Fruit fly (Drosophila melanogaster): ENCODE data around the gene CG6216.

The CG6216 gene

DNA sequence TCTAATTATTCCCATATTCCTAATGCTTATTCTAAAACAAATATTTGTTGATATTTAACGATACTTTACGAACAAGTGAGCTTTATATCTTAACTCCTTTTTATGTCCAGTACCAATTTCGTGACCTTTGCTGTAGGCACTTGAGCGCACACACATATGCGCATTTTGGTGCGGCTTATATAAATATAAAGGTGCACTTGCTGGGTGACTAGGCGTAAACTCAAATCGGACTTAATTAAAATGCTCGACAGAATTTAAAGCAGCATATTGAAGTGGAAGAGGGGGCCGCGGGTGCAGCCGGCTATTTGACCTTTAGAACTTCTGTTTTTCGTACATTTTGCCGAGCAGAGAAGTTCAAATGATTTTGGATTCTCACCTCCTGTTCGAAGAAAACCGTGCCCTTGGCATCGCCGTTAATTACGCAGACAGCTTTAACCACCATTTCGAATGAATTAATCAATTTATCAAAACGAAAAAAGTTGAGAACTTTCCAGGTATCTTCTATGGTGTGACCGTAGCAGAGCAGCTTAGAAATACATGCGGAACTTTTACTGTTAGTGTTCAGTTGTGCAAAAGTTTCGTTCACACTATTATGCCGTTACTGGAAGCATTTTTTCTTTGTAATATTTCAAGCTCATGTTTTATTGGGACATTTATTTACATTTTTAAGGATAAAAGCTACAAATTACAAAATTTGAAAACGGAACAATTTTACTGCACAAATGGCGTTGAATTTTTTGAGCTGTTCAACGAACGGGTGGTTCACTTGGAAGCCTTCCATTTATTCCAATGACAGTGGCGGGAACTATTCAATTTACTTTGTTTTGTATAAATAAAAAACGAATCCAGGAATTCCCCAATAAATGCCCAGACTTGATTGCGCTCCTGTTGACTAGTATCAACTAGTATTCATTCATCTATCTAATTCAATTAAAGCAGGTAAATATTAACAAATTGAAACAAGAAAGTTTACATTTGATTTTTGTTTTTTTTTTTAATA is 37.1 kb downstream of the CG6216 start, which contains the start of gene Sod1:
Gene Sod1 (minus strand): TSS at position 543 of the 1,000 bp plus-strand sequence.
- TF ChIP-seq CG32264 (GFP tag; optimal IDR thresholded peaks at IDR 0.05), result no peak
- TF ChIP-seq Hnf4 (GFP tag; optimal IDR thresholded peaks at IDR 0.05), result peak; percentile 89
- no peak for TF ChIP-seq Rel (GFP tag; optimal IDR thresholded peaks at IDR 0.05)
- peak; percentile 79 for TF ChIP-seq Rel (tag; optimal IDR thresholded peaks at IDR 0.05)
- TF ChIP-seq pan (optimal IDR thresholded peaks at IDR 0.05), result no peak
- no peak for TF ChIP-seq sv (GFP tag; optimal IDR thresholded peaks at IDR 0.05)
- no peak for TF ChIP-seq Mio (GFP tag; optimal IDR thresholded peaks at IDR 0.05)
- peak; percentile 19 for TF ChIP-seq rgr (GFP tag; optimal IDR thresholded peaks at IDR 0.05)
- peak; percentile 32 for TF ChIP-seq br (GFP tag; optimal IDR thresholded peaks at IDR 0.05)
- no peak for TF ChIP-seq brk (GFP tag; optimal IDR thresholded peaks at IDR 0.05)
- peak; percentile 26 for TF ChIP-seq Hr83 (GFP tag; optimal IDR thresholded peaks at IDR 0.05; ENCODE audit: poor library complexity, severe bottlenecking)
- no peak for TF ChIP-seq fru (GFP tag; optimal IDR thresholded peaks at IDR 0.05)
- TF ChIP-seq foxo (GFP tag; optimal IDR thresholded peaks at IDR 0.05), result no peak
- TF ChIP-seq lola (GFP tag; optimal IDR thresholded peaks at IDR 0.05), result peak; percentile 6
- TF ChIP-seq OdsH (GFP tag; optimal IDR thresholded peaks at IDR 0.05), result no peak

- TF ChIP-seq woc (GFP tag; optimal IDR thresholded peaks at IDR 0.05) (no peak), usp (GFP tag; optimal IDR thresholded peaks at IDR 0.05) (no peak), Mio (GFP tag; optimal IDR thresholded peaks at IDR 0.05) (no peak), fru (GFP tag; optimal IDR thresholded peaks at IDR 0.05) (no peak), Dfd (GFP tag; optimal IDR thresholded peaks at IDR 0.05) (no peak), sv (GFP tag; optimal IDR thresholded peaks at IDR 0.05) (no peak), ey (GFP tag; optimal IDR thresholded peaks at IDR 0.05) (no peak), HLH106 (tag; optimal IDR thresholded peaks at IDR 0.05) (no peak), psq (GFP tag; optimal IDR thresholded peaks at IDR 0.05) (no peak), CG32264 (GFP tag; optimal IDR thresholded peaks at IDR 0.05) (no peak)
These were observed 38.2 kb downstream of the CG6216 start for dm6 chr3L:11112427-11112826.

dm6 chr3L:11109454-11109853 is 41.1 kb downstream of the CG6216 start, which contains the start of the genes CG34012 and emei:
CG34012 (minus strand) TSS chr3L:11109505.
emei (plus strand) TSS chr3L:11109690.
- no peak for TF ChIP-seq Hr83 (GFP tag; optimal IDR thresholded peaks at IDR 0.05; ENCODE audit: poor library complexity, severe bottlenecking)

DNA sequence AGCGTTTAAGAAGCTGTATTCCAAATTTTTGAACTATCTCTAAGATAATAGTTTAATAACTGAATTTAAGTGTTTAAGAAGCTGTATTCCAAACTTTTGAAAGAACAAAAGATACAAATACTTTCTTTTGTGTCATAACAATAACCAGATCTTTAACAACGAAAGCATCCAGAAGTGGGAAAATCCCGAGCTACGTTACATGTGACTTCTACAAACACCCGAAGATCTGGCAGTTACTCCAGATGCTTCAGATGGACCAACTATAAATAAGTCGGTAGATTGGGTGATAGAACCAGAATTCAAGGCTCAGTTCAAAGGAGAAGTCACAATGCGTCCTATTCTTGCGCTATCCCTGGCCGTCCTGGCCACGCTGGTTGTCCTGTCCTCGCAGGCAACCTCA is 42.6 kb downstream of the CG6216 start, which contains the start of gene CG12522:
Gene CG12522 (plus strand): TSS at position 301 of the 400 bp plus-strand sequence.
- TF ChIP-seq ey (GFP tag; optimal IDR thresholded peaks at IDR 0.05), result no peak
- no peak for TF ChIP-seq foxo (GFP tag; optimal IDR thresholded peaks at IDR 0.05)
- no peak for TF ChIP-seq psq (GFP tag; optimal IDR thresholded peaks at IDR 0.05)
- TF ChIP-seq sv (GFP tag; optimal IDR thresholded peaks at IDR 0.05), result no peak

- no peak for TF ChIP-seq sv (GFP tag; optimal IDR thresholded peaks at IDR 0.05)
- TF ChIP-seq CG9705 (GFP tag; optimal IDR thresholded peaks at IDR 0.05), result no peak
- no peak for TF ChIP-seq lola (GFP tag; optimal IDR thresholded peaks at IDR 0.05)
- no peak for TF ChIP-seq dmrt93B (GFP tag; optimal IDR thresholded peaks at IDR 0.05)
- TF ChIP-seq br (GFP tag; optimal IDR thresholded peaks at IDR 0.05), result no peak
- TF ChIP-seq Rel (GFP tag; optimal IDR thresholded peaks at IDR 0.05), result no peak
- TF ChIP-seq Rel (tag; optimal IDR thresholded peaks at IDR 0.05), result no peak
- TF ChIP-seq Dif (GFP tag; optimal IDR thresholded peaks at IDR 0.05; ENCODE audit: partially characterized antibody), result no peak
- TF ChIP-seq brk (GFP tag; optimal IDR thresholded peaks at IDR 0.05), result no peak
- TF ChIP-seq N (GFP tag; optimal IDR thresholded peaks at IDR 0.05), result no peak
- no peak for TF ChIP-seq dl (GFP tag; optimal IDR thresholded peaks at IDR 0.05; ENCODE audit: insufficient read depth in 1 of 2, partially characterized antibody in 2 of 2)
These were observed 43.2 kb downstream of the CG6216 start, which contains the start of gene CG32073 for dm6 chr3L:11107432-11107831. CG32073 (minus strand) TSS chr3L:11107582.

- no peak for TF ChIP-seq pan (optimal IDR thresholded peaks at IDR 0.05)
- no peak for TF ChIP-seq rgr (GFP tag; optimal IDR thresholded peaks at IDR 0.05)
- no peak for TF ChIP-seq Jra (GFP tag; optimal IDR thresholded peaks at IDR 0.05)
- TF ChIP-seq Dif (GFP tag; optimal IDR thresholded peaks at IDR 0.05; ENCODE audit: partially characterized antibody), result no peak
- no peak for TF ChIP-seq foxo (GFP tag; optimal IDR thresholded peaks at IDR 0.05)
- TF ChIP-seq Sp1 (GFP tag; optimal IDR thresholded peaks at IDR 0.05), result no peak
- no peak for TF ChIP-seq brk (GFP tag; optimal IDR thresholded peaks at IDR 0.05)
- no peak for TF ChIP-seq HLH106 (tag; optimal IDR thresholded peaks at IDR 0.05)
- no peak for TF ChIP-seq Dfd (GFP tag; optimal IDR thresholded peaks at IDR 0.05)
- no peak for TF ChIP-seq OdsH (GFP tag; optimal IDR thresholded peaks at IDR 0.05)
- TF ChIP-seq N (GFP tag; optimal IDR thresholded peaks at IDR 0.05), result no peak
- no peak for TF ChIP-seq GATAd (GFP tag; optimal IDR thresholded peaks at IDR 0.05)
- no peak for TF ChIP-seq fru (GFP tag; optimal IDR thresholded peaks at IDR 0.05)
- TF ChIP-seq Abd-B (GFP tag; optimal IDR thresholded peaks at IDR 0.05), result no peak
- TF ChIP-seq br (GFP tag; optimal IDR thresholded peaks at IDR 0.05), result no peak
- no peak for TF ChIP-seq Hnf4 (GFP tag; optimal IDR thresholded peaks at IDR 0.05)
- TF ChIP-seq jim (GFP tag; optimal IDR thresholded peaks at IDR 0.05), result no peak
- TF ChIP-seq h (GFP tag; optimal IDR thresholded peaks at IDR 0.05), result no peak
- TF ChIP-seq dsf (GFP tag; optimal IDR thresholded peaks at IDR 0.05; ENCODE audit: borderline replicate concordance), result no peak
- TF ChIP-seq CG9705 (GFP tag; optimal IDR thresholded peaks at IDR 0.05), result no peak
These were observed 46.8 kb downstream of the CG6216 start, which contains the start of gene CG32071 for dm6 chr3L:11103773-11104172. CG32071 (minus strand) TSS chr3L:11103873.

Data from whole organism, wandering third instar larva.